Worm (Caenorhabditis elegans): Measurements from ENCODE around the gene T02E9.6.

ce11 chrV:11383032-11383431 lies 48.9 kb upstream of the T02E9.6 start, which contains the start of gene F55C10.5:
- TF ChIP-seq ceh-82 (tag; optimal IDR thresholded peaks at IDR 0.05): no peak
- TF ChIP-seq ceh-16 (tag; optimal IDR thresholded peaks at IDR 0.05): no peak
- no peak for TF ChIP-seq elt-1 (tag; optimal IDR thresholded peaks at IDR 0.05)
- no peak for TF ChIP-seq nhr-6 (tag; optimal IDR thresholded peaks at IDR 0.05)
- no peak for TF ChIP-seq Y55F3AM.14 (GFP tag; optimal IDR thresholded peaks at IDR 0.05)
- no peak for TF ChIP-seq R02D3.7 (tag; optimal IDR thresholded peaks at IDR 0.05)
- TF ChIP-seq mdl-1 (tag; optimal IDR thresholded peaks at IDR 0.05): no peak
- no peak for TF ChIP-seq nhr-25 (tag; optimal IDR thresholded peaks at IDR 0.05)
- TF ChIP-seq lsy-2 (tag; optimal IDR thresholded peaks at IDR 0.05): no peak
- no peak for TF ChIP-seq nhr-237 (tag; optimal IDR thresholded peaks at IDR 0.05)
- TF ChIP-seq elt-3 (tag; optimal IDR thresholded peaks at IDR 0.05): no peak
- TF ChIP-seq egl-27 (tag; optimal IDR thresholded peaks at IDR 0.05): no peak
